Worm (Caenorhabditis elegans) whole organism, early embryonic: Measurements from ENCODE around the gene B0281.3.

Source experiments
- B0310.2 ChIP-seq: sonication (generic microtip); optimal IDR thresholded peaks from 2 replicates; lab custom pipeline; 2016; ENCODE audit warnings: mild to moderate bottlenecking, missing genetic modification characterization, missing compliant biosample characterization
- F13C5.2 ChIP-seq: sonication (generic microtip); optimal IDR thresholded peaks from 2 replicates; lab custom pipeline; 2017; ENCODE audit warnings: mild to moderate bottlenecking, missing genetic modification characterization, inconsistent platforms, missing compliant biosample characterization
- aly-1 ChIP-seq: sonication (generic microtip); optimal IDR thresholded peaks from 2 replicates; lab custom pipeline; 2016; ENCODE audit warnings: missing genetic modification characterization, missing compliant biosample characterization
- ama-1 ChIP-seq: fragments of 150-350 bp; optimal IDR thresholded peaks from 2 replicates; lab custom pipeline; 2014
- ceh-13 ChIP-seq: fragments of 200-800 bp; sonication (Bioruptor generic); optimal IDR thresholded peaks from 2 replicates; lab custom pipeline; 2018; ENCODE audit warnings: mild to moderate bottlenecking, missing genetic modification characterization, missing compliant biosample characterization
- ceh-36 ChIP-seq: sonication (generic microtip); optimal IDR thresholded peaks from 2 replicates; lab custom pipeline; 2016; ENCODE audit warnings: missing genetic modification characterization, inconsistent platforms, missing compliant biosample characterization
- ets-7 ChIP-seq: sonication (generic microtip); optimal IDR thresholded peaks from 2 replicates; lab custom pipeline; 2016; ENCODE audit warnings: missing genotype, missing genetic modification characterization, missing compliant biosample characterization
- hmbx-1 ChIP-seq: sonication (generic microtip); optimal IDR thresholded peaks from 2 replicates; lab custom pipeline; 2016; ENCODE audit warnings: mild to moderate bottlenecking, missing genetic modification characterization, missing compliant biosample characterization
- hmg-4 ChIP-seq: fragments of 200-800 bp; sonication (Bioruptor generic); optimal IDR thresholded peaks from 2 replicates; lab custom pipeline; 2018; ENCODE audit warnings: mild to moderate bottlenecking, missing genetic modification characterization, missing compliant biosample characterization
- scrt-1 ChIP-seq: fragments of 200-800 bp; sonication (Bioruptor generic); IDR thresholded peaks from 2 replicates; pipeline ENCODE4 v1.3.6; 2022; ENCODE audit warnings: missing genetic modification characterization, missing compliant biosample characterization
- tbx-11 ChIP-seq: fragments of 200-800 bp; sonication (Bioruptor generic); IDR thresholded peaks from 2 replicates; pipeline ENCODE4 v1.3.6; 2022; ENCODE audit warnings: missing genetic modification characterization, missing compliant biosample characterization
- tbx-37 ChIP-seq: fragments of 200-800 bp; sonication (Bioruptor generic); conservative IDR thresholded peaks from 2 replicates; pipeline ENCODE4 v1.3.6; 2022; ENCODE audit warnings: missing genetic modification reagents, missing genetic modification characterization, missing compliant biosample characterization
- tra-4 ChIP-seq: sonication (generic microtip); optimal IDR thresholded peaks from 2 replicates; lab custom pipeline; 2017; ENCODE audit warnings: missing genetic modification characterization, missing compliant biosample characterization

ce11 chrII:2288798-2289197 lies 18.0 kb upstream of the B0281.3 start, which contains the start of the genes K09F6.10 and K09F6.13:
- TF ChIP-seq ama-1 (lab: Kevin White, UChicago) = no peak
- no peak for TF ChIP-seq F13C5.2
- TF ChIP-seq ceh-36 = no peak
- no peak for TF ChIP-seq hmg-4 (GFP tag; lab: Kevin White, UChicago)
- TF ChIP-seq tra-4 = no peak
- TF ChIP-seq tbx-37 (GFP tag; lab: Robert Waterston, UW) = no peak
- TF ChIP-seq aly-1 = no peak
- TF ChIP-seq tbx-11 = no peak
- TF ChIP-seq ets-7 (tag; lab: Kevin White, UChicago) = no peak
- TF ChIP-seq hmbx-1 = no peak
- TF ChIP-seq ceh-13 (GFP tag; lab: Kevin White, UChicago) = no peak
- TF ChIP-seq scrt-1 (GFP tag; lab: Robert Waterston, UW) = no peak
- no peak for TF ChIP-seq B0310.2
